Worm (Caenorhabditis elegans) whole organism, L2 larva: ENCODE results near the gene F11C1.1.

Source experiments
- F13H6.1 ChIP-seq: sonication (generic microtip); optimal IDR thresholded peaks from 2 replicates; lab custom pipeline; 2016; ENCODE audit warnings: missing genetic modification characterization, missing compliant biosample characterization
- alr-1 ChIP-seq: fragments of 150-350 bp; optimal IDR thresholded peaks from 2 replicates; lab custom pipeline; 2014; ENCODE audit warnings: missing biosample characterization, missing genetic modification characterization
- egl-27 ChIP-seq: sonication (generic microtip); optimal IDR thresholded peaks from 3 replicates; lab custom pipeline; 2017; ENCODE audit warnings: missing biosample characterization, missing genetic modification reagents, missing genetic modification characterization
- lin-13 ChIP-seq: fragments of 150-350 bp; optimal IDR thresholded peaks from 2 replicates; lab custom pipeline; 2014; ENCODE audit warnings: missing biosample characterization, missing genetic modification reagents, missing genetic modification characterization
- nhr-10 ChIP-seq: sonication (generic microtip); optimal IDR thresholded peaks from 2 replicates; lab custom pipeline; 2017; ENCODE audit warnings: missing biosample characterization, missing genetic modification characterization
- nhr-129 ChIP-seq: fragments of 150-350 bp; optimal IDR thresholded peaks from 2 replicates; lab custom pipeline; 2014; ENCODE audit warnings: missing biosample characterization, missing genetic modification characterization
- nhr-23 ChIP-seq: fragments of 150-350 bp; optimal IDR thresholded peaks from 2 replicates; lab custom pipeline; 2014; ENCODE audit warnings: missing biosample characterization, missing genetic modification reagents, missing genetic modification characterization
- nhr-77 ChIP-seq: fragments of 150-350 bp; optimal IDR thresholded peaks from 2 replicates; lab custom pipeline; 2014; ENCODE audit warnings: missing biosample characterization, missing genetic modification characterization
- snpc-4 ChIP-seq: fragments of 150-350 bp; optimal IDR thresholded peaks from 2 replicates; lab custom pipeline; 2014; ENCODE audit warnings: missing biosample characterization, missing genetic modification characterization
- unc-55 ChIP-seq: fragments of 150-350 bp; sonication (generic microtip); optimal IDR thresholded peaks from 3 replicates; lab custom pipeline; 2014; ENCODE audit warnings: missing biosample characterization, missing genetic modification reagents, missing genetic modification characterization
- unc-62 ChIP-seq: fragments of 150-350 bp; optimal IDR thresholded peaks from 2 replicates; lab custom pipeline; 2014; ENCODE audit warnings: missing biosample characterization, missing genetic modification reagents, missing genetic modification characterization

DNA sequence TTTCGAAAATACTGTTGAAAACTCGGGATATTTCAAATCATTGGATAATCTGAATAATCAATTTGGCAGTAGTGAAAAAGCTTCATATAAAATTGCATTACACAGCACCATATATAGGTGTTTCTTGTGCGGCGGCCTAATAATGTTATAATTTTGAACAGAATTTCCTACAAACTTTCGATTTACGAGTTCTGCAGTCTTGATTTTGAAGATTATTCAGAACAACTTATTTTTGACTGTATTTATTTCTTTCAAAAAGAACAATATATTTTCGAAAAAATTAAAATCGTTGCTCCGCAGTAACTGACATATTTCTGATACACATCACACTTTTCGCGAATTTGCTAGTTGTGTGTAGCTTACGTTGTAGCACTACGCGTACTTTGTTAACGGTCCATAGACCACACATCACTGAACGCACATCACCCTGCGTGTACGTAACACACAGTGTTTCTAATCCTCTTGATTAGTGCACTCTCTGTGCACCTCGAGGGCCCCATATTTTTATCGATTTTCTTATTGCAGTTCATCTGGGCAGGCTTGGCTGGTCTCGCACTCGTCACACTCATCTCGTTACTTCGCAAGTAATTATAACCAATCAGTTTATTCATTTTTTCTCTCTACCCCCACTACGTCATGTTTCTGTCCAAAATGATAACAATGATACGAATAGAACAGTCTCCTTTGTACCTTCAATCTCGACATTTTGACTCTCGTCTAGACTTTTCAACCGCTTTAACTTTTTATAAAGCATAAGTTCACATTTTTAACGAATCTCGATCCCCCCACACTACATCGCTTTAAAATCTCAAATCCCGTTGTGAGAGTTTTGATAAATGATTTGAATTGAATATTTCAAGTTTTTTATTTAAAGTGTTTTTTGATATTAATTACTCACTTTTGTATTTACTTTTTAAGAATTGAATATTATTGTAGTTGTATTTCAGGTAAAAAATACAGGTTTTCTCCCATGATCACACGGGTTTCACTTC is at the start of gene F11C1.1, which contains the start of gene vwa-8:
- TF ChIP-seq unc-62 (GFP tag; lab: Kevin White, UChicago) = no peak
- no peak for TF ChIP-seq snpc-4
- no peak for TF ChIP-seq egl-27 (tag; lab: Kevin White, UChicago)
- TF ChIP-seq nhr-129 (tag; lab: Kevin White, UChicago) = peak; percentile 80
- peak; percentile 63 for TF ChIP-seq nhr-10 (tag; lab: Kevin White, UChicago)
- no peak for TF ChIP-seq unc-55
- peak; percentile 58 for TF ChIP-seq F13H6.1 (tag; lab: Kevin White, UChicago)
- TF ChIP-seq nhr-23 (tag; lab: Kevin White, UChicago) = no peak
- TF ChIP-seq lin-13 = peak; percentile 43
- no peak for TF ChIP-seq nhr-77 (tag; lab: Kevin White, UChicago)
- TF ChIP-seq alr-1 (tag; lab: Kevin White, UChicago) = no peak
